Worm (Caenorhabditis elegans) whole organism, L2 larva: ENCODE measurements around the gene cox-11.

Experiments
- C34F6.9 ChIP-seq: fragments of 150-350 bp; optimal IDR thresholded peaks from 2 replicates; lab custom pipeline; 2014; ENCODE audit warnings: missing biosample characterization, missing genetic modification characterization
- F13H6.1 ChIP-seq: sonication (generic microtip); optimal IDR thresholded peaks from 2 replicates; lab custom pipeline; 2016; ENCODE audit warnings: missing genetic modification characterization, missing compliant biosample characterization
- R02D3.7 ChIP-seq: fragments of 150-350 bp; optimal IDR thresholded peaks from 2 replicates; lab custom pipeline; 2014; ENCODE audit warnings: missing biosample characterization, missing genetic modification characterization
- Y55F3AM.14 ChIP-seq: fragments of 200-800 bp; sonication (Bioruptor generic); optimal IDR thresholded peaks from 2 replicates; lab custom pipeline; 2018; ENCODE audit warnings: mild to moderate bottlenecking, missing genetic modification characterization, missing compliant biosample characterization
- ZK546.5 ChIP-seq: sonication (generic microtip); optimal IDR thresholded peaks from 2 replicates; lab custom pipeline; 2017; ENCODE audit warnings: missing biosample characterization, missing genetic modification characterization
- alr-1 ChIP-seq: fragments of 150-350 bp; optimal IDR thresholded peaks from 2 replicates; lab custom pipeline; 2014; ENCODE audit warnings: missing biosample characterization, missing genetic modification characterization
- aly-2 ChIP-seq: fragments of 150-350 bp; optimal IDR thresholded peaks from 2 replicates; lab custom pipeline; 2014; ENCODE audit warnings: missing biosample characterization, missing genetic modification characterization
- blmp-1 ChIP-seq: sonication (generic microtip); optimal IDR thresholded peaks from 2 replicates; lab custom pipeline; 2017; ENCODE audit warnings: missing genetic modification characterization, mild to moderate bottlenecking, missing compliant biosample characterization, antibody characterized with exemption, moderate library complexity; ENCODE audit not compliant: insufficient read depth
- ceh-82 ChIP-seq: fragments of 150-350 bp; optimal IDR thresholded peaks from 2 replicates; lab custom pipeline; 2014; ENCODE audit warnings: missing biosample characterization, missing genetic modification characterization
- crh-2 ChIP-seq: sonication (generic microtip); optimal IDR thresholded peaks from 2 replicates; lab custom pipeline; 2017; ENCODE audit warnings: missing biosample characterization, missing genetic modification characterization
- dmd-4 ChIP-seq: sonication (generic microtip); optimal IDR thresholded peaks from 2 replicates; lab custom pipeline; 2017; ENCODE audit warnings: missing biosample characterization, missing genetic modification characterization
- egl-27 ChIP-seq: sonication (generic microtip); optimal IDR thresholded peaks from 3 replicates; lab custom pipeline; 2017; ENCODE audit warnings: missing biosample characterization, missing genetic modification reagents, missing genetic modification characterization
- elt-1 ChIP-seq: fragments of 150-350 bp; optimal IDR thresholded peaks from 2 replicates; lab custom pipeline; 2014; ENCODE audit warnings: missing biosample characterization, missing genetic modification characterization
- elt-3 ChIP-seq: sonication (generic microtip); optimal IDR thresholded peaks from 2 replicates; lab custom pipeline; 2017; ENCODE audit warnings: missing biosample characterization, missing genetic modification characterization
- fos-1 ChIP-seq: fragments of 150-350 bp; optimal IDR thresholded peaks from 2 replicates; lab custom pipeline; 2014; ENCODE audit warnings: missing biosample characterization, missing genetic modification characterization
- gmeb-1 ChIP-seq: fragments of 150-350 bp; optimal IDR thresholded peaks from 2 replicates; lab custom pipeline; 2014; ENCODE audit warnings: missing biosample characterization, missing genetic modification characterization
- lin-39 ChIP-seq: fragments of 150-350 bp; optimal IDR thresholded peaks from 2 replicates; lab custom pipeline; 2014; ENCODE audit warnings: missing biosample characterization, missing genetic modification reagents, missing genetic modification characterization
- lsy-2 ChIP-seq, 2 experiments: fragments of 150-350 bp in 1 of 2; sonication (generic microtip) in 1 of 2; optimal IDR thresholded peaks; 2 replicates each; lab custom pipeline; 2014 to 2017; ENCODE audit warnings: missing biosample characterization in 2 of 2, missing genetic modification characterization in 2 of 2
- mab-5 ChIP-seq: fragments of 150-350 bp; optimal IDR thresholded peaks from 2 replicates; lab custom pipeline; 2014; ENCODE audit warnings: missing biosample characterization, missing genetic modification characterization
- nhr-10 ChIP-seq: sonication (generic microtip); optimal IDR thresholded peaks from 2 replicates; lab custom pipeline; 2017; ENCODE audit warnings: missing biosample characterization, missing genetic modification characterization
- nhr-11 ChIP-seq: fragments of 150-350 bp; optimal IDR thresholded peaks from 2 replicates; lab custom pipeline; 2014; ENCODE audit warnings: missing biosample characterization, missing genetic modification characterization
- nhr-12 ChIP-seq: fragments of 150-350 bp; optimal IDR thresholded peaks from 2 replicates; lab custom pipeline; 2014; ENCODE audit warnings: missing biosample characterization, missing genetic modification characterization
- nhr-129 ChIP-seq: fragments of 150-350 bp; optimal IDR thresholded peaks from 2 replicates; lab custom pipeline; 2014; ENCODE audit warnings: missing biosample characterization, missing genetic modification characterization
- nhr-21 ChIP-seq: fragments of 150-350 bp; optimal IDR thresholded peaks from 2 replicates; lab custom pipeline; 2014; ENCODE audit warnings: missing biosample characterization, missing genetic modification characterization
- nhr-23 ChIP-seq: fragments of 150-350 bp; optimal IDR thresholded peaks from 2 replicates; lab custom pipeline; 2014; ENCODE audit warnings: missing biosample characterization, missing genetic modification reagents, missing genetic modification characterization
- nhr-6 ChIP-seq: fragments of 150-350 bp; optimal IDR thresholded peaks from 2 replicates; lab custom pipeline; 2014; ENCODE audit warnings: missing biosample characterization, missing genetic modification characterization
- peb-1 ChIP-seq: fragments of 150-350 bp; optimal IDR thresholded peaks from 2 replicates; lab custom pipeline; 2014; ENCODE audit warnings: missing biosample characterization, missing genetic modification characterization
- sem-4 ChIP-seq: fragments of 150-350 bp; optimal IDR thresholded peaks from 2 replicates; lab custom pipeline; 2014; ENCODE audit warnings: missing biosample characterization, missing genetic modification reagents, missing genetic modification characterization
- sma-3 ChIP-seq: sonication (generic microtip); optimal IDR thresholded peaks from 2 replicates; lab custom pipeline; 2016; ENCODE audit warnings: missing genetic modification reagents, missing genetic modification characterization, missing compliant biosample characterization
- snpc-4 ChIP-seq: fragments of 150-350 bp; optimal IDR thresholded peaks from 2 replicates; lab custom pipeline; 2014; ENCODE audit warnings: missing biosample characterization, missing genetic modification characterization
- unc-39 ChIP-seq: fragments of 150-350 bp; optimal IDR thresholded peaks from 2 replicates; lab custom pipeline; 2014; ENCODE audit warnings: missing biosample characterization, missing genetic modification characterization
- unc-55 ChIP-seq: fragments of 150-350 bp; sonication (generic microtip); optimal IDR thresholded peaks from 3 replicates; lab custom pipeline; 2014; ENCODE audit warnings: missing biosample characterization, missing genetic modification reagents, missing genetic modification characterization
- unc-62 ChIP-seq: fragments of 150-350 bp; optimal IDR thresholded peaks from 2 replicates; lab custom pipeline; 2014; ENCODE audit warnings: missing biosample characterization, missing genetic modification reagents, missing genetic modification characterization
- zag-1 ChIP-seq: fragments of 150-350 bp; optimal IDR thresholded peaks from 2 replicates; lab custom pipeline; 2014; ENCODE audit warnings: missing biosample characterization, missing genetic modification characterization
- ztf-1 ChIP-seq: fragments of 200-800 bp; sonication (Bioruptor generic); conservative IDR thresholded peaks from 2 replicates; pipeline ENCODE4 v1.3.6; 2022; ENCODE audit warnings: missing genetic modification characterization, missing compliant biosample characterization
- ztf-11 ChIP-seq: sonication (generic microtip); optimal IDR thresholded peaks from 2 replicates; lab custom pipeline; 2017; ENCODE audit warnings: missing biosample characterization, missing genetic modification characterization

cox-11 gene

DNA sequence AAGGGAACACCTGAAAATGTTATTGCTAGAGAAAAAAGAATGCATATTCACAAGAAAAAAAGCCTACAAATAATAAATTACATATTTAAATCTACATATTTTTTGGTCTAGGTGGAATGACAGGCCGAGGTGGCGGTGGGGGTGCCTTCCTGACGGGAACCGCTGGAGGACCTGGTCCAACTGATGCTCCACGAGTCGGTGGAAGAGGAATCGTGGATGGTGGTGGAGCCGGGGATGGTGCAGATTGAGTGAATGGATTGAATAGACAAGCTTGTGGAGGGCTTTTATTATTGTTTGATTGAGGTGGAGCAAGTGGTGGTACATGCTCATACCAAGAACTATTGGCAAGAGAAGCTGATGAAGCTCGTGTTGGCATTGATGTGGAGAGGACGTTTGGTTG is 17.7 kb downstream of the cox-11 start:
- TF ChIP-seq peb-1 (tag; lab: Kevin White, UChicago) (no peak), fos-1 (tag; lab: Kevin White, UChicago) (no peak), R02D3.7 (tag; lab: Kevin White, UChicago) (no peak), aly-2 (tag; lab: Kevin White, UChicago) (no peak)

DNA sequence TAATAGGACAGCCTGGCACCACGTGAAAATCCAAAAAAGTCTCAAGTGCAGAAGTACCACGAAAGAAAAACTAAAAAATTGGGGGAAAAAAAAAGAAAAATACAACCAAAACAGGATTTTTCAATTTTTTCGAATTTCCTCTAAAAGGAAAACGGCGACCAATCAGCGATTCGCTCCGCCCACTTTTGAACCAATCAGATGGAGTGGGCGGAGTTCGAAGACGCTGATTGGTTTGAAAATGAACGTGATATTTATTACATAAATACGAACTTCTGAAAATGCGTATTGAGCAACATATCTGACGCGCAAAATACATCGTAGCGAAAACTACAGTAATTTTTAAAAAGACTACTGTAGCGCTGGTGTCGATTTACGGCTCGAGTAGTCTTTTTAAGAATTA is 24.3 kb downstream of the cox-11 start:
- TF ChIP-seq lin-39 (no peak), C34F6.9 (tag; lab: Kevin White, UChicago) (no peak), snpc-4 (no peak), nhr-23 (tag; lab: Kevin White, UChicago) (no peak), dmd-4 (no peak), blmp-1 (no peak), ceh-82 (tag; lab: Kevin White, UChicago) (no peak), nhr-11 (tag; lab: Kevin White, UChicago) (no peak), nhr-12 (tag; lab: Kevin White, UChicago) (no peak)
- TF ChIP-seq, all 48 proteins: peak for 0

DNA sequence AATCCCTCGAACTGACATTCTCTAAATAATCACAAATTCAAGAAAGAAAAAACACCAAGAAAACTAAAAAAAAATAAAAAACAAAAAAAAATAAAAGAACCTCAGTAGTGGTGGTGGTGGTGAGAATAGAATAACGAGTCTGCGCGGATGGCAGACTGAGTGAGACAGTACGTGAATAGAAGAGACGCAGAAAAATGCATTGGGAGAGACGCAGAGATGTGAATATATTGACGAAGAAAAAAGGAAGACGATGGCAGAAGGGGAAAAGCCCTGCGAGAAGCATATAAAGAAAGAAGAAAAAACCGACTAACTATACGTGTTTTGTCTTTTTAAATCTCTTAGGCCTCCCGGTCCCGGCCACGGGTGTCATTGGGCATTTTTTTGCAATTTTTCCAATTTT is 28.4 kb downstream of the cox-11 start, which contains the start of gene unc-26:
TSS of gene unc-26 (minus strand) at position 23 of the 400 bp plus-strand sequence.
- TF ChIP-seq zag-1 (tag; lab: Kevin White, UChicago) (peak; percentile 31), aly-2 (tag; lab: Kevin White, UChicago) (no peak), lsy-2 (tag; optimal IDR thresholded peaks at IDR 0.05; lab: Kevin White, UChicago) (peak in 1 of 2 experiments; percentile 60), unc-55 (GFP tag; lab: Kevin White, UChicago) (peak; percentile 82), gmeb-1 (tag; lab: Kevin White, UChicago) (no peak), nhr-12 (tag; lab: Kevin White, UChicago) (no peak), mab-5 (tag; lab: Kevin White, UChicago) (peak; percentile 35), F13H6.1 (tag; lab: Kevin White, UChicago) (peak; percentile 10), nhr-10 (no peak), C34F6.9 (tag; lab: Kevin White, UChicago) (peak; percentile 40), nhr-129 (tag; lab: Kevin White, UChicago) (peak; percentile 59), elt-3 (tag; lab: Kevin White, UChicago) (no peak)

DNA sequence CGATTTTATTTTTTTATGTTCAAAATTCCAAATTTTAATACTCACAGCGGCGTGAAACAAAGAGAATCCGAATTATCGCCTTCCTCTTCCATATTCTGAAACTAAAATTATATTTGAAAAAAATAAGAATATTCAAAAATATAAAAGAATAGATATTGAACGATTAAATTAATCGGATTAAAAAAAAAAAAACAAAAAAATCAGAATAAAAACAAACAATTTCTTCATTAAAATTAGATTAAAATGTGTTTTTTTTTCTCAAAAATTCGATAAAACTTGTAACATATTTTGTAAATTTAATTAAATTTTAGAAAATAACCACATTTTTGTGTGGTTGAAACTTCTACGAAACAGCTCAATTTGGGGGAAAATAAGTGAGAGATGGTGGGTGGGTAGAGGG is 38.7 kb downstream of the cox-11 start, which contains the start of gene cpsf-3:
TSS of gene cpsf-3 (minus strand) at position 101 of the 400 bp plus-strand sequence.
- TF ChIP-seq unc-55 (GFP tag; lab: Kevin White, UChicago) (no peak), nhr-11 (tag; lab: Kevin White, UChicago) (no peak), gmeb-1 (tag; lab: Kevin White, UChicago) (no peak)

DNA sequence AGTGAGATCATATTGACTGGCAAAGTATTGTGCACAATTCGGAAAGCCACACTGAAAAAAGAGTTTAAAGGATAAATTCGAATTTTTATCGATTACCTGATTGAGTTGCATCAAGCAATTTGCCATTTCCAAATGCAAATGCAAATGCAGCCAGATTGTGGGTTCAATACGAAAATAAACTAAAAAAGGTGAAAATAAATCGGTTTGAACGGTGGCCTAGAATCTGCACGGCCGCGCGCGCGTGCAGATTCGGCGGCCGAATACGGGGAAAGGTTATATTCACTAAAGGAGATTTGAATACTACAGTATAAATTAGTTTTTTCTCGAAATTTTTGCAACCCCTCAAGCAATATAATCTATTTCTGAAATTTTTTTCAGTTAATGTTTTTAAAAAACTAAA is 45.2 kb downstream of the cox-11 start, which contains the start of gene Y67H2A.10:
TSS of gene Y67H2A.10 (minus strand) at position 184 of the 400 bp plus-strand sequence.
- TF ChIP-seq nhr-6 (no peak), Y55F3AM.14 (GFP tag; lab: Kevin White, UChicago) (no peak), crh-2 (tag; lab: Kevin White, UChicago) (no peak), R02D3.7 (tag; lab: Kevin White, UChicago) (no peak), sem-4 (no peak), alr-1 (tag; lab: Kevin White, UChicago) (no peak), lin-39 (no peak), elt-3 (tag; lab: Kevin White, UChicago) (no peak), egl-27 (no peak), blmp-1 (no peak), unc-55 (GFP tag; lab: Kevin White, UChicago) (peak; percentile 18), unc-62 (no peak), ztf-1 (GFP tag; lab: Robert Waterston, UW) (no peak), nhr-129 (tag; lab: Kevin White, UChicago) (peak; percentile 13), zag-1 (tag; lab: Kevin White, UChicago) (no peak), unc-39 (tag; lab: Kevin White, UChicago) (no peak), nhr-21 (tag; lab: Kevin White, UChicago) (no peak), C34F6.9 (tag; lab: Kevin White, UChicago) (peak; percentile 49)
- TF ChIP-seq, all 48 proteins: peak for 3

- TF ChIP-seq egl-27 (no peak), unc-39 (tag; lab: Kevin White, UChicago) (no peak), unc-55 (GFP tag; lab: Kevin White, UChicago) (no peak), peb-1 (tag; lab: Kevin White, UChicago) (no peak), nhr-23 (tag; lab: Kevin White, UChicago) (no peak), nhr-10 (no peak), F13H6.1 (tag; lab: Kevin White, UChicago) (no peak), sem-4 (no peak), nhr-6 (no peak), crh-2 (tag; lab: Kevin White, UChicago) (no peak), ztf-11 (tag; lab: Kevin White, UChicago) (no peak), elt-1 (tag; lab: Kevin White, UChicago) (no peak), sma-3 (GFP tag; lab: Kevin White, UChicago) (no peak), ZK546.5 (no peak)
Measured at ce11 chrIV:13290239-13290638, 46.1 kb downstream of the cox-11 start.
